Worm (Caenorhabditis elegans) whole organism, L2 larva: ENCODE measurements around the gene cdd-1.

Source experiments
- C34F6.9 ChIP-seq: fragments of 150-350 bp; optimal IDR thresholded peaks from 2 replicates; lab custom pipeline; 2014; ENCODE audit warnings: missing biosample characterization, missing genetic modification characterization
- F13H6.1 ChIP-seq: sonication (generic microtip); optimal IDR thresholded peaks from 2 replicates; lab custom pipeline; 2016; ENCODE audit warnings: missing genetic modification characterization, missing compliant biosample characterization
- Y55F3AM.14 ChIP-seq: fragments of 200-800 bp; sonication (Bioruptor generic); optimal IDR thresholded peaks from 2 replicates; lab custom pipeline; 2018; ENCODE audit warnings: mild to moderate bottlenecking, missing genetic modification characterization, missing compliant biosample characterization
- ZK546.5 ChIP-seq: sonication (generic microtip); optimal IDR thresholded peaks from 2 replicates; lab custom pipeline; 2017; ENCODE audit warnings: missing biosample characterization, missing genetic modification characterization
- alr-1 ChIP-seq: fragments of 150-350 bp; optimal IDR thresholded peaks from 2 replicates; lab custom pipeline; 2014; ENCODE audit warnings: missing biosample characterization, missing genetic modification characterization
- aly-2 ChIP-seq: fragments of 150-350 bp; optimal IDR thresholded peaks from 2 replicates; lab custom pipeline; 2014; ENCODE audit warnings: missing biosample characterization, missing genetic modification characterization
- ama-1 ChIP-seq: fragments of 150-350 bp; optimal IDR thresholded peaks from 2 replicates; lab custom pipeline; 2018; ENCODE audit warnings: inconsistent platforms
- blmp-1 ChIP-seq: sonication (generic microtip); optimal IDR thresholded peaks from 2 replicates; lab custom pipeline; 2017; ENCODE audit warnings: missing genetic modification characterization, mild to moderate bottlenecking, missing compliant biosample characterization, antibody characterized with exemption, moderate library complexity; ENCODE audit not compliant: insufficient read depth
- ceh-16 ChIP-seq: fragments of 150-350 bp; optimal IDR thresholded peaks from 2 replicates; lab custom pipeline; 2014; ENCODE audit warnings: missing biosample characterization, missing genetic modification characterization
- ceh-82 ChIP-seq: fragments of 150-350 bp; optimal IDR thresholded peaks from 2 replicates; lab custom pipeline; 2014; ENCODE audit warnings: missing biosample characterization, missing genetic modification characterization
- crh-2 ChIP-seq: sonication (generic microtip); optimal IDR thresholded peaks from 2 replicates; lab custom pipeline; 2017; ENCODE audit warnings: missing biosample characterization, missing genetic modification characterization
- dmd-4 ChIP-seq: sonication (generic microtip); optimal IDR thresholded peaks from 2 replicates; lab custom pipeline; 2017; ENCODE audit warnings: missing biosample characterization, missing genetic modification characterization
- egl-27 ChIP-seq: sonication (generic microtip); optimal IDR thresholded peaks from 3 replicates; lab custom pipeline; 2017; ENCODE audit warnings: missing biosample characterization, missing genetic modification reagents, missing genetic modification characterization
- elt-1 ChIP-seq: fragments of 150-350 bp; optimal IDR thresholded peaks from 2 replicates; lab custom pipeline; 2014; ENCODE audit warnings: missing biosample characterization, missing genetic modification characterization
- fos-1 ChIP-seq: fragments of 150-350 bp; optimal IDR thresholded peaks from 2 replicates; lab custom pipeline; 2014; ENCODE audit warnings: missing biosample characterization, missing genetic modification characterization
- gmeb-1 ChIP-seq: fragments of 150-350 bp; optimal IDR thresholded peaks from 2 replicates; lab custom pipeline; 2014; ENCODE audit warnings: missing biosample characterization, missing genetic modification characterization
- lin-13 ChIP-seq: fragments of 150-350 bp; optimal IDR thresholded peaks from 2 replicates; lab custom pipeline; 2014; ENCODE audit warnings: missing biosample characterization, missing genetic modification reagents, missing genetic modification characterization
- lin-39 ChIP-seq: fragments of 150-350 bp; optimal IDR thresholded peaks from 2 replicates; lab custom pipeline; 2014; ENCODE audit warnings: missing biosample characterization, missing genetic modification reagents, missing genetic modification characterization
- lsy-2 ChIP-seq, 2 experiments: fragments of 150-350 bp in 1 of 2; sonication (generic microtip) in 1 of 2; optimal IDR thresholded peaks; 2 replicates each; lab custom pipeline; 2014 to 2017; ENCODE audit warnings: missing biosample characterization in 2 of 2, missing genetic modification characterization in 2 of 2
- mab-5 ChIP-seq: fragments of 150-350 bp; optimal IDR thresholded peaks from 2 replicates; lab custom pipeline; 2014; ENCODE audit warnings: missing biosample characterization, missing genetic modification characterization
- mbf-1 ChIP-seq: sonication (generic microtip); optimal IDR thresholded peaks from 2 replicates; lab custom pipeline; 2017; ENCODE audit warnings: missing biosample characterization, missing genetic modification characterization
- mdl-1 ChIP-seq, 2 experiments: fragments of 150-350 bp in 1 of 2; sonication (generic microtip) in 1 of 2; optimal IDR thresholded peaks; 2 replicates each; lab custom pipeline; 2017; ENCODE audit warnings: missing biosample characterization in 2 of 2, missing genetic modification characterization in 2 of 2
- nhr-10 ChIP-seq: sonication (generic microtip); optimal IDR thresholded peaks from 2 replicates; lab custom pipeline; 2017; ENCODE audit warnings: missing biosample characterization, missing genetic modification characterization
- nhr-12 ChIP-seq: fragments of 150-350 bp; optimal IDR thresholded peaks from 2 replicates; lab custom pipeline; 2014; ENCODE audit warnings: missing biosample characterization, missing genetic modification characterization
- nhr-129 ChIP-seq: fragments of 150-350 bp; optimal IDR thresholded peaks from 2 replicates; lab custom pipeline; 2014; ENCODE audit warnings: missing biosample characterization, missing genetic modification characterization
- nhr-21 ChIP-seq: fragments of 150-350 bp; optimal IDR thresholded peaks from 2 replicates; lab custom pipeline; 2014; ENCODE audit warnings: missing biosample characterization, missing genetic modification characterization
- nhr-23 ChIP-seq: fragments of 150-350 bp; optimal IDR thresholded peaks from 2 replicates; lab custom pipeline; 2014; ENCODE audit warnings: missing biosample characterization, missing genetic modification reagents, missing genetic modification characterization
- nhr-25 ChIP-seq: fragments of 150-350 bp; sonication (generic microtip); optimal IDR thresholded peaks from 3 replicates; lab custom pipeline; 2014; ENCODE audit warnings: missing biosample characterization, missing genetic modification characterization
- nhr-6 ChIP-seq: fragments of 150-350 bp; optimal IDR thresholded peaks from 2 replicates; lab custom pipeline; 2014; ENCODE audit warnings: missing biosample characterization, missing genetic modification characterization
- nhr-77 ChIP-seq: fragments of 150-350 bp; optimal IDR thresholded peaks from 2 replicates; lab custom pipeline; 2014; ENCODE audit warnings: missing biosample characterization, missing genetic modification characterization
- peb-1 ChIP-seq: fragments of 150-350 bp; optimal IDR thresholded peaks from 2 replicates; lab custom pipeline; 2014; ENCODE audit warnings: missing biosample characterization, missing genetic modification characterization
- sma-3 ChIP-seq: sonication (generic microtip); optimal IDR thresholded peaks from 2 replicates; lab custom pipeline; 2016; ENCODE audit warnings: missing genetic modification reagents, missing genetic modification characterization, missing compliant biosample characterization
- sma-9 ChIP-seq, 2 experiments: fragments of 150-350 bp in 1 of 2; sonication (generic microtip) in 1 of 2; optimal IDR thresholded peaks; 2 replicates each; lab custom pipeline; 2014 to 2016; ENCODE audit warnings: missing genetic modification characterization in 2 of 2, mild to moderate bottlenecking in 1 of 2, missing biosample characterization in 1 of 2, missing compliant biosample characterization in 1 of 2, missing genetic modification reagents in 1 of 2, moderate library complexity in 1 of 2
- unc-39 ChIP-seq: fragments of 150-350 bp; optimal IDR thresholded peaks from 2 replicates; lab custom pipeline; 2014; ENCODE audit warnings: missing biosample characterization, missing genetic modification characterization
- unc-55 ChIP-seq: fragments of 150-350 bp; sonication (generic microtip); optimal IDR thresholded peaks from 3 replicates; lab custom pipeline; 2014; ENCODE audit warnings: missing biosample characterization, missing genetic modification reagents, missing genetic modification characterization
- unc-62 ChIP-seq: fragments of 150-350 bp; optimal IDR thresholded peaks from 2 replicates; lab custom pipeline; 2014; ENCODE audit warnings: missing biosample characterization, missing genetic modification reagents, missing genetic modification characterization
- zag-1 ChIP-seq: fragments of 150-350 bp; optimal IDR thresholded peaks from 2 replicates; lab custom pipeline; 2014; ENCODE audit warnings: missing biosample characterization, missing genetic modification characterization
- ztf-1 ChIP-seq: fragments of 200-800 bp; sonication (Bioruptor generic); conservative IDR thresholded peaks from 2 replicates; pipeline ENCODE4 v1.3.6; 2022; ENCODE audit warnings: missing genetic modification characterization, missing compliant biosample characterization
- ztf-11 ChIP-seq: sonication (generic microtip); optimal IDR thresholded peaks from 2 replicates; lab custom pipeline; 2017; ENCODE audit warnings: missing biosample characterization, missing genetic modification characterization
- ztf-4 ChIP-seq: fragments of 150-350 bp; optimal IDR thresholded peaks from 2 replicates; lab custom pipeline; 2014; ENCODE audit warnings: missing biosample characterization, missing genetic modification characterization

Gene cdd-1

DNA sequence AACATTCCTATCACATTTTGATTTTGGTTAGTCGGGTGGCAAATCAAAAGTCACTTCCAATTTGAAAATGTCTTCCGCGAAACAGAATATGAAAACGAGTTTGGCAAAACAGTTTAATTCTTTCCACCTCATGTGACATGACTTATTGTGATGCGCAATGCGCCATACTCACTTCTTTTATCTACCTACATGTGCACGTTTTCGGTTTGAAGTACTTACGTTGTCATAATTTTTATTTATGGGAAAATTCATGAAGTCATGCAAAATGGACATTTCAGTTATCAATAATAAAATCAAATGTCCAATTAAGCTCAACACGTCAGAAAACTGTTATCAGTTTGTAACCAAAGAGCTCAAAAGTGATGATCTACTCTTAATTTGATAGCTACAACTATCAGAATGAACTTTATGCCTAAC, 27.7 kb upstream of the cdd-1 start (continued):
- TF ChIP-seq zag-1 (tag; lab: Kevin White, UChicago) (no peak), egl-27 (no peak), crh-2 (tag; lab: Kevin White, UChicago) (peak; percentile 23), nhr-23 (tag; lab: Kevin White, UChicago) (no peak), lin-39 (tag; lab: Kevin White, UChicago) (no peak), ztf-11 (tag; lab: Kevin White, UChicago) (no peak), F13H6.1 (tag; lab: Kevin White, UChicago) (no peak), unc-55 (GFP tag; lab: Kevin White, UChicago) (no peak), sma-9 (GFP tag; optimal IDR thresholded peaks at IDR 0.05; lab: Kevin White, UChicago) (no peak), sma-9 (tag; optimal IDR thresholded peaks at IDR 0.05; lab: Kevin White, UChicago) (no peak), ceh-82 (no peak), nhr-77 (tag; lab: Kevin White, UChicago) (no peak), ceh-16 (tag; lab: Kevin White, UChicago) (no peak), elt-1 (tag; lab: Kevin White, UChicago) (no peak), nhr-10 (tag; lab: Kevin White, UChicago) (no peak), lin-13 (GFP tag; lab: Kevin White, UChicago) (no peak), alr-1 (tag; lab: Kevin White, UChicago) (no peak), fos-1 (tag; lab: Kevin White, UChicago) (peak; percentile 50), nhr-25 (tag; lab: Kevin White, UChicago) (peak; percentile 65), aly-2 (tag; lab: Kevin White, UChicago) (no peak), unc-62 (GFP tag; lab: Kevin White, UChicago) (no peak), mdl-1 (tag; optimal IDR thresholded peaks at IDR 0.05; lab: Kevin White, UChicago) (no peak), ZK546.5 (tag; lab: Kevin White, UChicago) (no peak), peb-1 (no peak)

DNA sequence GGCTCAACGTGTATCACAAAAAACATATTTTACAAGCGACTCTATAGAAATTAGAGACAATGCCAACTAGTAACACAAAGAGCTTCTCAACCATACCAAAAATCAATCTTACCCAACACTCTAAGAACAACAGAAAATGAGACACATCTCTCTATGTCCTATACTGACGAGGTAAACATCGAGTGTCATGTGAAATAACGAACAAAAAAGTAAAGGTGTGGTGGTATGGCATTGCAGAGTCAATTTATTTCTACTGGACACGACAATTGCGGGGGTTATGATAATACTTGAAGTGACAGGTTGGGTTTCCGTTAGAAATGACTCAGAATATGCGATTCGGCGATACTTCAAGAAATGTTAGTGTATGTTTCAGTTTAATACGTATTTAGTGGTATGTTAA, 25.6 kb upstream of the cdd-1 start:
- peak; percentile 61 for TF ChIP-seq nhr-129
- no peak for TF ChIP-seq ama-1
- peak; percentile 2 for TF ChIP-seq fos-1 (tag; lab: Kevin White, UChicago)
- TF ChIP-seq sma-9 (GFP tag; optimal IDR thresholded peaks at IDR 0.05; lab: Kevin White, UChicago), result peak; percentile 39
- no peak for TF ChIP-seq sma-9 (tag; optimal IDR thresholded peaks at IDR 0.05; lab: Kevin White, UChicago)
- TF ChIP-seq ztf-1 (GFP tag; lab: Robert Waterston, UW), result no peak

DNA sequence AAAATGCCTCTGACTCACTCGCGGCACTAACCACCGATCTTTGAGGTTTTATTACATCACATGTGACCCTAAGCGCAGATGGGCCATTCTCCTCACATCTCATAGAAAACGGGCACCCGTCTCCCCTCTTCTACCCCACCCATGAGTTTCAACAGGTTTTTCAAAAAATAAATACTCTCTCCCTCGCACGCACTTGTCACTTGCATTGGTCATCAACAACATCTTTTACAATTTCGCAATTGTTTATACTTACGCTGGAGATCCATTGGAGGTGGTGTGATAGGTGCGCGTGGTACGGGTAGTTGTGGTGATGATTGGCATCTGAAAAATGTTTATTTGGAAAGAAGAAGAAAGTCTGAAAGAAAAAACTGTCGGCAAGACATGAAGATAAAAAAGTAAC, 25.0 kb upstream of the cdd-1 start, which contains the start of gene M60.4:
Gene M60.4 (minus strand): TSS at position 321 of the 400 bp plus-strand sequence.
- TF ChIP-seq mdl-1 (tag; optimal IDR thresholded peaks at IDR 0.05; lab: Kevin White, UChicago) (peak; percentile 44 to 48), lin-13 (GFP tag; lab: Kevin White, UChicago) (peak; percentile 58), sma-9 (GFP tag; optimal IDR thresholded peaks at IDR 0.05; lab: Kevin White, UChicago) (peak; percentile 79), sma-9 (tag; optimal IDR thresholded peaks at IDR 0.05; lab: Kevin White, UChicago) (no peak), ztf-4 (tag; lab: Kevin White, UChicago) (peak; percentile 82), alr-1 (tag; lab: Kevin White, UChicago) (no peak), sma-3 (GFP tag; lab: Kevin White, UChicago) (peak; percentile 80), nhr-21 (tag; lab: Kevin White, UChicago) (no peak), Y55F3AM.14 (GFP tag; lab: Kevin White, UChicago) (no peak), unc-39 (no peak), mab-5 (no peak), lsy-2 (tag; optimal IDR thresholded peaks at IDR 0.05; lab: Kevin White, UChicago) (peak in 1 of 2 experiments; percentile 47), nhr-77 (tag; lab: Kevin White, UChicago) (no peak), nhr-25 (tag; lab: Kevin White, UChicago) (peak; percentile 94), dmd-4 (tag; lab: Kevin White, UChicago) (no peak), fos-1 (tag; lab: Kevin White, UChicago) (peak; percentile 7), F13H6.1 (tag; lab: Kevin White, UChicago) (peak; percentile 47), elt-1 (tag; lab: Kevin White, UChicago) (no peak), nhr-6 (tag; lab: Kevin White, UChicago) (peak; percentile 74), nhr-12 (tag; lab: Kevin White, UChicago) (no peak), mbf-1 (tag; lab: Kevin White, UChicago) (no peak), egl-27 (peak; percentile 10), gmeb-1 (tag; lab: Kevin White, UChicago) (peak; percentile 56), crh-2 (tag; lab: Kevin White, UChicago) (peak; percentile 70), ztf-11 (tag; lab: Kevin White, UChicago) (no peak), C34F6.9 (peak; percentile 35), peb-1 (no peak), blmp-1 (tag; lab: Kevin White, UChicago) (peak; percentile 78), nhr-129 (peak; percentile 91), nhr-23 (tag; lab: Kevin White, UChicago) (no peak)
